Worm (Caenorhabditis elegans): ENCODE results near the gene ZK1240.2.

DNA sequence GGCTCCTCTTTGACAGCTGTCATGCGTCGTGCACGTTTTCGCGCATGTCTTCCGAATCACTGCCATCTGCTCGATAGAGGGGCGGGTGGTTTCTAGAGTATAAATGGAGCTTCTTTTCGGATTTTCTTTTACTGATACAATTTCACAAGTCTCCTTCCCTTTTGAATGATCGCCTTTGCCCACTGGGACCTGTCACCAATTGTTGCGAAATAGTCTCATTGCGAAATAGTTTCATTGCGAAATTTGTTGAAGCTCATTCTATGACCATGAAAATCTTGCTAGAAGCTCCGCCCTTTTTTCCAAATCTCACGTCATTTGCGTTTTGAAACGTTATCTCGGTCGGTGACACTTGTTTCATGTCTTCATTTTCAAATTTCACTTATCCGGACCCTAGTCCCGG, 33.7 kb upstream of the ZK1240.2 start:
- TF ChIP-seq nhr-77 (tag; optimal IDR thresholded peaks at IDR 0.05), result no peak
- no peak for TF ChIP-seq zfp-3 (GFP tag; conservative IDR thresholded peaks at IDR 0.05)
- TF ChIP-seq zag-1 (tag; optimal IDR thresholded peaks at IDR 0.05), result no peak
- TF ChIP-seq F49E8.2 (tag; optimal IDR thresholded peaks at IDR 0.05; ENCODE audit: borderline replicate concordance), result no peak
- TF ChIP-seq nhr-111 (GFP tag; optimal IDR thresholded peaks at IDR 0.05), result no peak
- TF ChIP-seq unc-130 (GFP tag; optimal IDR thresholded peaks at IDR 0.05), result no peak
- TF ChIP-seq lin-39 (tag; optimal IDR thresholded peaks at IDR 0.05), result no peak
- no peak for TF ChIP-seq egl-43 (GFP tag; IDR thresholded peaks at IDR 0.05)

All from whole organism, L4 larva.